Worm (Caenorhabditis elegans): ENCODE results near the gene F11D11.6.
"Not testable (repeated sequence)": the region's sequence is repeated elsewhere in the genome, so short reads cannot be mapped to it uniquely, and the experiment has no call there.

F11D11.6 gene

DNA sequence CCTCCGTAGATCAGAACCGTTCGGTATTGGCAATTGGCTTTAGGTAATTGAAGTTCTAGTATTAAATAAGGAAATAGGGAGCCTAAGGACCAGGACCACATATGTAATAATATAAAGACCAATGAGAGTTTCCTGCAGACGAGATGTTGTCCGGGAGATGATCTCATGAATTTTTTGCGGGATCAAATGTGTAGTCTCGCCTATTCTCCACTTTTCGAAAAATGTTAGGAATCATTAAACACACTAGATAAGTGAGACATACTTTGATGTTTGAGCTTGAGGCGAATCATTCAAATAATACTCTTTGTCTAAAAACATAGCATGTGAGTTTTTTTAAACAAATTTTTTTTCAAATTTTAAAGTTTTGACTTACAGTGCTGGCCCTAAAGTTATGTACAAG lies at the start of gene F11D11.6:
Gene F11D11.6, minus strand, starts transcription at position 101 of the 400 bp plus-strand sequence.
- no peak for TF ChIP-seq unc-62 (GFP tag; optimal IDR thresholded peaks at IDR 0.05)

DNA sequence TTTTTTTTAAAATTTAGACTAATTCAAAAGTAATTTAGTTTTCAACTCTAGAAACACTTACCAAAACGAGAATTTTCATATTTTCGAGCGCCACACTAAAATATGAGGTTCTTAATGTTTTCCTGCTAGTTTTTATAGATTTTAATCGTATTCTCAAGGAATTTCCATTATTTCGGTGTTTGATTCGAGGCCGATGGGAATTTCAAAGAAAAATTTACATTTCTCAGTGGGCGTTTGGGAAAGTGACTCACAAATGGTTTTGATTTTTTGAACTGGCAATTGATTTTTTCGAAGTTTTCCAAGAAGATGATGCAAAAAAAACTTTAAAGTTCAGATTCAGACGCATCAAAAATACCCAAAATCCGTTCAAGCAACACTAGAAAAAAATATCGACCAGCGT lies 49.1 kb upstream of the F11D11.6 start, which contains the start of gene C54E10.11:
Gene C54E10.11, minus strand, starts transcription at position 101 of the 400 bp plus-strand sequence.
- no peak for TF ChIP-seq unc-62 (GFP tag; optimal IDR thresholded peaks at IDR 0.05)

DNA sequence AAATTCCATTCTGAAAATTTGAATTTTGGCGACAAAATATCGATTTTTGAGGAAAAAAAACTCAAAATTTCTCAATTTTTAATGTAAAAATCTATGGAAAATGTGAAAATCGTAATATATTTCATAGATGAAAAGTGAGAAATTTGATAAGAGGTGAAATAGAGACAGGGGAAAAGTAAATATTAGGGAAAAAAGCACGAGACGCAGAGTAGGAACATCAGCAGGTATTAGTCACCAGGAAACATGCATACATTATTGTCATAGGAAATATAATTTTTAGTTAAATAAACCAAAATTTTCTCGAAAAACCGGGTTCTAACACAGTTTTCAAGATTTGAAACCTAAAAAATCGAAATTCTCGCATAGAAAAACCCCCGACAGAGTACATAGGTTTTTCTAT lies 47.9 kb upstream of the F11D11.6 start, which contains the start of gene nhr-170:
Gene nhr-170, minus strand, starts transcription at position 16 of the 400 bp plus-strand sequence.
- no peak for TF ChIP-seq unc-62 (GFP tag; optimal IDR thresholded peaks at IDR 0.05)

DNA sequence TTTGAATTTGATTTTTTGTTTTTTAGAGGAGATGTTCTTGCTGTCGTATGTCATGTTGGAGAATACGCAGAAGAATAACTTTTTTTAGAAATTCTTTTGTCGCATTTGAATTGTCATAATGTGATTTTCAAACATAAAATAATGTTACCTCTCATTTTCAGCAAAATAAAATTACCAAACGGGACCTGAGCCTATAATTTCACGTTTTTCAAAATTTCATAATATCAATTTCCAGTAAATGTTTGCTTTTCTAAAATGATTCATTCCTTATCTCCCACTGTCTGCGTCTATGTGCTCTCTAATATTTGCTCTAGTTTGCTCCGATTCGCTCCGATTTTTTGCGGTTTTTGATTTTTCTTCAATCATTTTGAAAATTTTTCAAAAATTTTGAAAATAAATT lies 37.7 kb upstream of the F11D11.6 start, which contains the start of gene nhr-231:
Gene nhr-231, plus strand, starts transcription at position 301 of the 400 bp plus-strand sequence.
- TF ChIP-seq unc-62 (GFP tag; optimal IDR thresholded peaks at IDR 0.05) = no peak

DNA sequence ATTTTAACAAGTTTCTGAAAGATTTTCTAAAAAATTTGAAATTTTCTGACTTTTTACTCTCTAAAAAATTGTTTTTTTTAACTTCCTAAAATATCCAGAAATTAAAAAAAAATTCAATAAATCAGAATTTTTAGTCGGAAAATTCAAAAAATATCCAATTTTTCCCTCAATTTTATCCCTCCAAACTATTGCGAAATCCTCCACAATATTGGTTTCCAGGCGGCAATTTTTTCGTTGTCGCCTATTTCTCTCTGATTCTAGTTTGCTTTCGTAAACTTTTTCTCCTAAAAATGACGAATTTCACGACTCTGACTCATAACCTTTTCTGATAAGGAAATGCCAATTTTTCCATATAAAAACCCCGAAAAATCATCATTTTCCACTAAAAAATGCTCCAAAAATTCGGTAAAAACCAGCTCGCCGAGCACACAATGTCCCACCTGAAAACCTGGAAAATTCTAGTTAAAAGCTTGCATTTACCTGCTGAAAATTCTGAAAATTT lies 34.5 kb upstream of the F11D11.6 start, which contains the start of gene Y17D7B.2:
Gene Y17D7B.2, plus strand, starts transcription at position 323 of the 502 bp plus-strand sequence.
- no peak for TF ChIP-seq unc-62 (GFP tag; optimal IDR thresholded peaks at IDR 0.05)

DNA sequence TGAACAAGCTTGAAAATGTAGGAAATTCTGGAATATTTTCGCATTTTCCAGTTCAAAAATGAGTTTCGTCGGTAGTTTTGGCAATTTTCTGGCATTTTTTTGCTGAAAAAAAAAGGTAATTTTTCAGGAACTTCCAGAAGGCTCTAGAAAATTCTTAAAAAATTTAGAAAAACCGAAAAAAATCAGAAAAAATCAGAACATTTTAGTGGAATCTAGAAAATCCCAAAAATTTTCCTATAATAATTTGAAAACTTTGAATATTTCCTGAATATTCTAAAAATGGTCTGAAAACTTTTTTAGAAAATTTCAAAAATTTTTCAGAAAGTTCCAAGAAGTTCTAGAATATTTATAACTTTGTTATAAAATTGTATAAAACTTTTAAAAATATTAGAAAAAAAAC lies 33.8 kb upstream of the F11D11.6 start, which contains the start of gene Y17D7B.3:
Gene Y17D7B.3, minus strand, starts transcription at position 101 of the 400 bp plus-strand sequence.
- TF ChIP-seq unc-62 (GFP tag; optimal IDR thresholded peaks at IDR 0.05) = no peak

DNA sequence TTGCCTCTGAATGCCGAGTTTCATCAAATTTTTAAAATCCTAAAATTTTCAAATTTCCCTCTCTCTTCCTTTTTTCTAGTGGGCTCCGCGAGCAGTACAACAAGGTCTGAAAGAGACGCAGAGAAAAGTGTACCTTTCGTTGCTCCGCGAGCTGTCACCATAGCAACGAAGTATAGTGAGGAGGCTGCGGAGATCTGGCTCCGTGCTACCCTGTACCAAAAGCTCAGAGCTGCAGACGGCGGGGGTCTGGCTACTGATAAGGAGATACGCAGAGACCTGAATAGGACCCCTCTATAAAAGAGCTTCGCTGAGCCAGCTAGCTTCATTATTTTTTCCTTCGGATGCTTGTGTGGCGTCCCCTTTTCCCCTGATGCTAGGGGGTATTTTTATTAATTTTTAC lies 30.5 kb upstream of the F11D11.6 start, which contains the start of gene Y17D7B.10:
Gene Y17D7B.10, plus strand, starts transcription at position 243 of the 400 bp plus-strand sequence.
- no peak for TF ChIP-seq unc-62 (GFP tag; optimal IDR thresholded peaks at IDR 0.05)

DNA sequence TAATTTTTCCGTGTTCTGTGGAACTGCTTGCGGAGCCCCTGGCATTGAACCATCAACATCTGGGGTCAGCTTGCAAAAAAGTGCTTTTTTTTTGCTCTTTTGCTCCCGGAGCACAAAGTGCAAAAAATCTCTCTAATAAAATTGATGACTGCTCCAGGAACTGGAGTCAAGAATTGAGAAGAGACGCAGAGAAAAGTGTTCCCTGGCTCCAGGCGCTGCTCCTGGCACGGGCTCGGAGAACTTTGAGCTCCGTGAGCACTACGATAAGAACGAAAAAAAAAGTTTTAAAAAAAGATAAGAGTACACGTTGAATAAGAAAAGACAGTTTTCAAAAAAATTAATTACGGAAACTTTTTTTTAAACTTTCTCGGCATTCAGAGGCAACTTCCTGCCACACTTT lies 29.8 kb upstream of the F11D11.6 start:
- TF ChIP-seq unc-62 (GFP tag; optimal IDR thresholded peaks at IDR 0.05) = no peak

DNA sequence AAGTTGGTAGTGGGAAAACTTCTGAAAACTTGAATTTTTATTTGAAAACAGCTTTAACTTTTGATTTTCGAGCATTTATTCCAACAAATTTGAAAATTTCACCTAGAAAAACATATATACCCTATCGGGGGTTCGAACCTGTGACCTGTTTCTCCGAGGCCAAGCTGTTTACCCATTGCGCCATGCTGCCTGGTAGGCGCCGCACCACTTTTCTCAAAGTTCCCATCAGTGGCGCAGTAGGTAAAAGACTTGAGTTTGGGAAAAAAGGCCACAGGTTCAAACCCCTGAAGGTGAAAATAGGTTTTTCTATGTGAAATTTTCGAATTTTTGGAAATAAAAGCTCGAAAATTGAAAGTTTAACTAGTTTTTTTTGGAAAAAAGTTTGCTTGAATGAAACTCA lies 27.7 kb upstream of the F11D11.6 start:
- TF ChIP-seq unc-62 (GFP tag; optimal IDR thresholded peaks at IDR 0.05) = no peak

DNA sequence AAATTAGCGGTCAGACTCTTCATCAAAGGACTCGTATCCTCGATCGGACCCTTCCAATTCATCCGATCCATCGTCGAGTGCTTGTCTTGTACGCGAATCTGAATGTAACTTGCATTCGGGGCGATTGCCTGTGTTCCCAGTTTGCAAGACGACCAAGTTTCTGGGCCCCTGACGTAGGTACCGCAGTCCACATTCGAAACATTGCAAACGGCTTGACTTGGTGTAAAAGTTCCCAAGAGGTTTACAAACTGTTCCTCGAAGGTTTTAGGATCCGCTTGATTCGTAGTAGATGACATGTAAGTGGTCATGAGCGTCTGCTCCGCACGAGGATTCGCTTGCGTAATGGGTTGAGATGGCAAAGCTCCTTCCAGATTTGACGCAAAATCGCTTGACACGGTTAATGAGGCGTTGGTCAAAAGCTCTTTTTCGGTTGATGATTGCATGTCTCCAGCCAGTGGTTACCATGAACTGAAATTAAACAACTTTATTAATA lies 23.4 kb upstream of the F11D11.6 start, which contains the start of gene Y17D7B.4:
Gene Y17D7B.4, minus strand, starts transcription at position 443 of the 493 bp plus-strand sequence.
- no peak for TF ChIP-seq unc-62 (GFP tag; optimal IDR thresholded peaks at IDR 0.05)

DNA sequence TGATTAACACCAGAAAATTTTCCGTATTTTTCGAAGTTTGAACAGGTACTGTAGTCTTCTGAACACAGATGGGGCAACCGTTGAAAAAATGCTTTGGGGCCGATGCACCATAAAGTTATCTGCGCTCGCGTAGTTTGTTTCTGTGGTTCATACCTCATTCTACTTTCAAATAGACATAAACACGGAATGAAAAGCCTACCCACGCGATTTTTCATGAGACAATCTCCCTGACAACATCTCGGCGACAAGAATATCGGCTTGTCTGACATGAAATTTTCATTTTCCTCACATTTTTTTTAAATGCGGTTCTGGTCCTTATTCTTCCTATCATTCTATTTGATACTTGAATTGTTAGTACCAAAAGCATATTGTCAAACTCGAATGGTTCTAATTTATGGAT lies 19.8 kb upstream of the F11D11.6 start, which contains the start of gene clec-257:
Gene clec-257, plus strand, starts transcription at position 301 of the 400 bp plus-strand sequence.
- no peak for TF ChIP-seq unc-62 (GFP tag; optimal IDR thresholded peaks at IDR 0.05)

DNA sequence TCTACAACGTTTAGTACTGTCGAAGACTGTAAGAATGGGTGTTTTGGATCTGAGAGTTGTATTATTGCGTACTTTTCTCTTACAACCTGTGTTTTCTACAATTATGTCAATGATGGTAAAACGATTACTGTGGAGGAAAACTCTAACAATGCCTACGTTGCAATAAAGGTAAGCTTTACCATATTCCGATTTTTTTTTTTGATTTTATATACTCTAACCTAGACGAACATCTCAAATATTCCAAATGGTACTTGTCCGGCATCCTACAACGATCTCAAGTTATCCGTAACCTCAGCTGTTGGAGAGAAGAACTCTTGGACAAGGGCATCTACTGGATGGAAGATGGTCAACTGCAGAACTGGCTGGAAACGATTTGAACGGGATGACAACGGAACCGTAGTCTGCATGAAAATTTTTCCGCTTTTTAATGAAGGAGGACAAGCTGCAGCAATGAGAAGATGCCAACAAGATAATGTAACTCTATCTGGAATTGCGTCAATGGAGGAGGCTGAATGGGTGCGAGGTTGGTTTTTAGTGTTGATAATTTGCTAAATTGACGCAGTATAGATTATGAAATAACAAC lies 19.0 kb upstream of the F11D11.6 start:
- TF ChIP-seq unc-62 (GFP tag; optimal IDR thresholded peaks at IDR 0.05) = no peak

DNA sequence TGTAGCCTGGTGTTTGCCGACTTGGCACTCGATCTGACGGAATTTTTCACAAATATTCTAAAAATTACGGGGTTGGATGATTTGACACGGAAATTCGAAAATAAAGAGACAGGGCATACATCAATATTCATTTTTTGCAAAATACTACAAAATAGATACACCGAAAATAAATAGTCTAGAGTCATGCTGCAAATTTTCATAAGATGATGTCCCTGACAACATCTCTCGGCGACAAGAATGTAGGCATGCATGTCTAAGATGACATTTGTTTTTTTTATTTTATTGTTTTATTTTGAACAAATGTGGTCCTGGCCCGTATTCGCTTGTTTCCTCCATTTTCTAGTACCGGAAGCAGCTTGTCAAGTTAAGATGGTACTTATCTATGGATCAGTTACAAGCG lies 18.5 kb upstream of the F11D11.6 start, which contains the start of gene clec-256:
Gene clec-256, plus strand, starts transcription at position 301 of the 400 bp plus-strand sequence.
- TF ChIP-seq unc-62 (GFP tag; optimal IDR thresholded peaks at IDR 0.05) = no peak

DNA sequence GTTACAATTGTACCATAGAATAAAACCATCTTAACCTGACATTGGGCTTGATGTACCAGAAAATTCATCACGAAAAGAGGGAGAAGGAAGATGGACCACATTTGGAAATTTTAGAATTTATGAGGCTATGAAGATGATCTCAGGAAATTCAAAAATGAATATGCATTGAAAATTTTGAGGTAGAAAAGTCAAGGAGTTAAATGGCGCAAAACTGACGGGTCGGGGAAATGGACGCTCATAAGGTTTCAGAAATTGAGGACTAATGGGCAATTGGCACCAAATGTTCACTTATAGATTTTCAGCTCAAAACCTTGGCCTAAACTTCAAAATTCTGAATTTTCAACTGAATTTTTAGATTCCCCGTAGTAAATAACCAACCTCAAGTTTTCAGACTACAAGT lies 17.7 kb upstream of the F11D11.6 start, which contains the start of gene clec-255:
Gene clec-255, minus strand, starts transcription at position 101 of the 400 bp plus-strand sequence.
- TF ChIP-seq unc-62 (GFP tag; optimal IDR thresholded peaks at IDR 0.05) = no peak

DNA sequence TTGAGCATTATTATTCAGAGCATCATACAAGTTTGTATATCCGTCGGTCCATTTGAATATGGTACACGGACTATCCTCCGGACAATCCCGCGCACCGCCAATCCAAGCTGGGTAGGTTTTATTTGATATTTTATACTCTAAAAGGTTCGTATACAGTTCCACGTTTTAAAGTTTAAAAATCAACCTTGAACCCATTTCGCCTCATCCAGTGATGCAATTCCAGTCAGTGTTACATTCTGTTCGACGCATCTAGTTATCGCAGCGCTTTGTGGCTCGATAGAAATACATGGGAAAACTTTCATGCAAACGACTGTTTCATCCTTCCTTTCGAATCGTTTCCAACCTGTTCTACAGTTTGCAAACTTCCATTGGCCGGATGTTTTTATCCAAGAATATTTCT lies 17.0 kb upstream of the F11D11.6 start:
- TF ChIP-seq unc-62 (GFP tag; optimal IDR thresholded peaks at IDR 0.05) = no peak

DNA sequence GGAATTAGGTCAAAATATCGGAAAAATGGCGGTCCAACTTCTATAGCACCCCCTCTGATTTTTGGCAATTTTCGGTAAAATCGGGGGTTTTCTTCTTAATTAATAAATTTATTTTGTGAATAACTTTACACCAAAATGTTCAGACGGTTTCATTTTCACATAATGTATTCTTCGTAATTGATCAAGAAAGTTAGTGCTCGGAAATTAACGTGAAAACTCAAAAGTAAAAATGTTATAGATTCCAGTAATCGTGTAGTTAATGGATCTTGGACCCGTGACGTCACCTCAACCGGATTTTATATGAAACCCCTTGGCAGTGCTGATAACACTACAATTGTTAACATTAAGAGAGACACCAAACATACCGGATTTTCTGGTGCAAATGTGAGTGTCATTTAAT lies 9.1 kb upstream of the F11D11.6 start, which contains the start of gene F11D11.22:
Gene F11D11.22, plus strand, starts transcription at position 301 of the 400 bp plus-strand sequence.
- not testable (repeated sequence) for TF ChIP-seq unc-62 (GFP tag; optimal IDR thresholded peaks at IDR 0.05)
